Worm (Caenorhabditis elegans): Measurements from ENCODE around the gene K05F6.14.

K05F6.14 gene

DNA sequence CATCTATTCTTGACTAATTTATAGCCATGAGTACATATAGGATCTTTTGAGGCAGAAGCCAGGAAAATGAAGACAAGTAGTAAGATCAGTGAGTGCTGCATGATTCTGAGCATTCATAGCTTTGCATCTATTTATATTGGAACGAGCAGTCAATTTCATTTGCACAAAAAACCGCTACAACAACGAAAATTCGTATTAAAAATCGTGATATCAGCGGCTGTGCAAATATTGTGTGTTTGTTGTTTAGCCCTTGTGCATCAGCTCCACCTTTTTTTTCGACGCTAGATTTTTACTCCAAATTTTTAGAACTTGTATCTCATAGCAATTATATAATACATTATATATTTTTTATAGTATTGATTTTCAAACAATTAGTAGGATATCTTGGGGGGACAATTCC is 22.2 kb downstream of the K05F6.14 start, which contains the start of gene clec-21:
clec-21 (minus strand) TSS at position 101 of the 400 bp plus-strand sequence.
- TF ChIP-seq nhr-12 (tag; optimal IDR thresholded peaks at IDR 0.05) (no peak), ces-1 (GFP tag; optimal IDR thresholded peaks at IDR 0.05) (no peak), ceh-43 (GFP tag; optimal IDR thresholded peaks at IDR 0.05) (no peak), tbx-8 (GFP tag; optimal IDR thresholded peaks at IDR 0.05) (no peak), flh-1 (GFP tag; optimal IDR thresholded peaks at IDR 0.05) (no peak), ceh-39 (tag; optimal IDR thresholded peaks at IDR 0.05) (no peak), sem-2 (GFP tag; optimal IDR thresholded peaks at IDR 0.05) (no peak), ham-2 (GFP tag; optimal IDR thresholded peaks at IDR 0.05) (no peak), unc-62 (GFP tag; optimal IDR thresholded peaks at IDR 0.05) (no peak), zip-8 (tag; optimal IDR thresholded peaks at IDR 0.05) (no peak), unc-39 (tag; optimal IDR thresholded peaks at IDR 0.05) (no peak), pha-4 (tag; optimal IDR thresholded peaks at IDR 0.05) (no peak), lin-13 (tag; optimal IDR thresholded peaks at IDR 0.05) (no peak), nhr-237 (tag; optimal IDR thresholded peaks at IDR 0.05) (no peak), sptf-1 (tag; optimal IDR thresholded peaks at IDR 0.05) (no peak), blmp-1 (tag; optimal IDR thresholded peaks at IDR 0.05) (no peak)

DNA sequence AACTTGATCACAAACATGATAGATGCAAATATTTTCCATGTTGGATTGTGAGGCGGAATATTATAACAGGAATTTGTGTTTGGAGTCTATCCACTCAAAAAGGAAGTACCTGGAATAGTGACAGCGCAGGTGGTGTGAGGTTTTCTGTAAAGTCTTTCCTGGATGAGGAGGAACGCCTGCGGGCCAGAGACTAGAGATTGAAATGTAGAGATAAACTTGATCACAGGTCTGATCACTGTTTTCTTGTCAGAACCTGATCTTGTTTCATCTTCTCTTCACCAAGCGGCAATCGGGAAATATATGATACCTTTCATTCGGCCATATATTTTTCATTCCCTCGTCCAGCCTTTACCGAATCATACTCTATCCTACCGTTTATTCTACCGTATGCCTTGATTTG is 24.3 kb downstream of the K05F6.14 start, which contains the start of gene T07H3.8:
T07H3.8 (plus strand) TSS at position 301 of the 400 bp plus-strand sequence.
- TF ChIP-seq unc-39 (tag; optimal IDR thresholded peaks at IDR 0.05) = no peak
- no peak for TF ChIP-seq lin-13 (tag; optimal IDR thresholded peaks at IDR 0.05)
- no peak for TF ChIP-seq blmp-1 (tag; optimal IDR thresholded peaks at IDR 0.05)
- no peak for TF ChIP-seq lsy-2 (tag; optimal IDR thresholded peaks at IDR 0.05)
- TF ChIP-seq nhr-2 (tag; optimal IDR thresholded peaks at IDR 0.05) = no peak
- no peak for TF ChIP-seq bed-3 (GFP tag; optimal IDR thresholded peaks at IDR 0.05)
- no peak for TF ChIP-seq ceh-39 (tag; optimal IDR thresholded peaks at IDR 0.05)
- TF ChIP-seq unc-62 (GFP tag; optimal IDR thresholded peaks at IDR 0.05) = no peak
- TF ChIP-seq ceh-83 (GFP tag; optimal IDR thresholded peaks at IDR 0.05) = no peak
- no peak for TF ChIP-seq unc-120 (tag; optimal IDR thresholded peaks at IDR 0.05; ENCODE audit: poor library complexity, severe bottlenecking)
- no peak for TF ChIP-seq cnd-1 (tag; optimal IDR thresholded peaks at IDR 0.05)
- TF ChIP-seq nhr-12 (tag; optimal IDR thresholded peaks at IDR 0.05) = no peak
- TF ChIP-seq ceh-43 (GFP tag; optimal IDR thresholded peaks at IDR 0.05) = no peak
- no peak for TF ChIP-seq snpc-4 (tag; optimal IDR thresholded peaks at IDR 0.05)
- TF ChIP-seq ztf-11 (tag; optimal IDR thresholded peaks at IDR 0.05) = no peak

DNA sequence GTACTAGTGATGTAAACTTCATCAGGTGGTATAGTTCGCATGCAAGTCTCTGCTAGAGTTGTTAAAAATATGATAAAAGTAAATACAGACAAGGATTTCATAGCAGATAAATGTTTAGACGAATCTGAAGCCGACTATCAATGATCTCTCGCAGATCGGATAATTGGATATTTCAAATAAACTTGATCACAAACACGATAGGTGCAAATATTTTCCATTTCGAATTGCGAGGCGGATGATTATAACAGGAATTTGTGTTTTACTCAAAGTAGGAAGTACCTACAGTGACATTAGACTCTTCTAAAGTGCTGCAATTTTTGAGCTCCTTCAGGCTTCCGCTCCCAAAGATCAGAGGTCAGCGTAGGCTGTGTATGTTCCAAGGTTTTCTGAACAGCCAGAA is 27.9 kb downstream of the K05F6.14 start, which contains the start of gene T07H3.7:
T07H3.7 (minus strand) TSS at position 101 of the 400 bp plus-strand sequence.
- TF ChIP-seq lin-32 (GFP tag; optimal IDR thresholded peaks at IDR 0.05) = no peak
- TF ChIP-seq nhr-12 (tag; optimal IDR thresholded peaks at IDR 0.05) = no peak
- no peak for TF ChIP-seq flh-1 (GFP tag; optimal IDR thresholded peaks at IDR 0.05)
- TF ChIP-seq snpc-4 (tag; optimal IDR thresholded peaks at IDR 0.05) = no peak

DNA sequence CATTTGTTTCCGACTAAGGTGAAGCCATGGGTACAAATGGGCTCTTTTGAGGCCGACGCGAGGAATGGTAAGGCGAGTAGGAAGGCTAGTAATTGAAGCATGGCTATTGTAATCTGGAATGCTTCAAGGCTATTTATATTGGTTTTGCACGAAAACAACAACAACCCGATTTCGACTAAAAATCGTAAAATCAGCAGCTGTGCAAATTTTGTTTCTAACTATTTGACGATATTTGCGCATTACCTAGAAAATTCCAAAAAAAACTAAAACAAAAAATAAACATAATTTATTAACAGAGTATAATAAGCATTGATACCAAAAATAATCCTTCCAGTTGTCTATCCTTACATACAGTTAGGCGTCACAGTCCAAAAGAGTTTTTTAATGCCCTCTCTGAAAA is 33.2 kb downstream of the K05F6.14 start, which contains the start of gene clec-20:
clec-20 (minus strand) TSS at position 101 of the 400 bp plus-strand sequence.
- TF ChIP-seq hlh-1 (tag; optimal IDR thresholded peaks at IDR 0.05) = no peak
- TF ChIP-seq mep-1 (tag; optimal IDR thresholded peaks at IDR 0.05) = no peak
- TF ChIP-seq blmp-1 (tag; optimal IDR thresholded peaks at IDR 0.05) = no peak
- TF ChIP-seq drap-1 (GFP tag; optimal IDR thresholded peaks at IDR 0.05) = no peak
- TF ChIP-seq bed-3 (GFP tag; optimal IDR thresholded peaks at IDR 0.05) = no peak
- TF ChIP-seq nhr-2 (tag; optimal IDR thresholded peaks at IDR 0.05) = no peak
- no peak for TF ChIP-seq ceh-43 (GFP tag; optimal IDR thresholded peaks at IDR 0.05)
- no peak for TF ChIP-seq unc-39 (tag; optimal IDR thresholded peaks at IDR 0.05)
- TF ChIP-seq zip-8 (tag; optimal IDR thresholded peaks at IDR 0.05) = no peak
- no peak for TF ChIP-seq tbx-8 (GFP tag; optimal IDR thresholded peaks at IDR 0.05)
- TF ChIP-seq nhr-12 (tag; optimal IDR thresholded peaks at IDR 0.05) = no peak
- TF ChIP-seq ztf-11 (tag; optimal IDR thresholded peaks at IDR 0.05) = no peak
- no peak for TF ChIP-seq nhr-76 (tag; optimal IDR thresholded peaks at IDR 0.05)

DNA sequence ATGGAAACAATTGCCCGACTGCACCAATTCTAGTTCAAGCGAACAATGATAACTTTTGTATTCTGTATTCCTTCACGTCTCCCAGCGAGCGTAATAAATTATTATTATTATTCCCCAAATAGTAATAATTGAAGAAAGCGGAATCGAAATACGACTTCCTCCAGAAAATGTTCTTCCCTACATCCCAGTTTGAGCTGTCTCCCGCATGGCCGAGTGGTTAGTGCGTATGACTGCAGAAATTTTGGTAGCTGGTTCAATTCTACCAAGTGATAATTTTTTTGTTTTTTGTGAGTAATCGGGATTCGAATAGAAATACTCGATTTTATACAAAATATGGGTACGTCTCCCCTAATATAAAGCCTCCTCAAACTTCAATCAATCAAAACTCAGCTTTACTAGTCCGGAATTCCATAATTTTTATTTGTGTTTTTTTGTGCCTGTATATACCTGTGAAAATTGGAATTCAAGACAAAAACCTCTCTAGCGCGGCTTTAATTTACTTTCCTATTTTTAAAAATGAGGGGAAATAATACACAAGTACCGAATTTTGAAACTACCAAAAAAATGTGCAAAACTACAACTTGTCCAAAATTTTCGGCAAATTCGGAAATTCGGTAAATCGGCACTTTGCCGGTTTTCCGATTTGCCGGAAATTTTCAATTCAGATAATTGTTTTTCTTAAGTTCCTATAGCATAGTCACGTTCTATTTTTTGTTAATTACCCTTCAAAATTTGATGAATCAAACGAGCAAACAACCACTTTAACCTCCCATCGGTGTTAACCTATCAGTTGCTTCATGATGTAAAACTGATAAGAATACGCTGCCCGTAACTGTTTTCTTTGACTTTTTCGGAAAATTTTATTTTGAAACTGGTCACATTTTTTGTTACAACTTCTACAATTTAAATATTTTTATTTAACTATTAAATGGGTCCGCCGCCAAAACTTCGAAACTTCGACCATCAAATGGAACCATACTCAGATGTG is 35.4 kb downstream of the K05F6.14 start, which contains the start of gene bath-46:
bath-46 (plus strand) TSS at position 806 of the 988 bp plus-strand sequence.
- TF ChIP-seq ceh-83 (GFP tag; optimal IDR thresholded peaks at IDR 0.05) = no peak
- TF ChIP-seq lin-13 (tag; optimal IDR thresholded peaks at IDR 0.05) = no peak
- no peak for TF ChIP-seq nhr-76 (tag; optimal IDR thresholded peaks at IDR 0.05)
- no peak for TF ChIP-seq pha-4 (tag; optimal IDR thresholded peaks at IDR 0.05)
- TF ChIP-seq blmp-1 (tag; optimal IDR thresholded peaks at IDR 0.05) = no peak
- TF ChIP-seq snpc-4 (tag; optimal IDR thresholded peaks at IDR 0.05) = no peak
- TF ChIP-seq M03D4.4 (tag; optimal IDR thresholded peaks at IDR 0.05) = no peak
